Worm (Caenorhabditis elegans): Measurements from ENCODE around the gene fat-4.

The fat-4 gene

DNA sequence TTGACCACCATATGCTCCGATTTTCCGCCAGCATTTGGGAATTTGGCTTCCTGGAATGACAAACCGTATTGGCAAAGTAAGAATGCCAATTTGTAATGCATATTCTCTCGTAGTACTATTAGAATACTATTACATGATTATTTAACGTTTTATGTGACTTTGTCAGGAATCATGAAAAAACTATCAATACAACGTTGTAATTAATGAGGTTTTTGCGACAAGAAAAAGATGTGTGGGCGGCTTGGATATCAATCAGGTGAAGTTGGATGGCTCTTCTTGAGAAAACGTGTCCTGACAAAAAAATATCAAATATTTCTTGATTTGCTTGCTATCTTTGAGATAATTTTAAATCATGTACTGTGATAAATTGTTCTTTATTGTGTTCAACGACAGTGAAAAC, 48.8 kb downstream of the fat-4 start, which contains the start of gene K07F5.7:
Gene K07F5.7, minus strand, starts transcription at position 101 of the 400 bp plus-strand sequence.
- no peak for TF ChIP-seq swsn-7 (tag; optimal IDR thresholded peaks at IDR 0.05)
- TF ChIP-seq zag-1 (tag; optimal IDR thresholded peaks at IDR 0.05) = no peak
- TF ChIP-seq unc-130 (tag; optimal IDR thresholded peaks at IDR 0.05) = no peak
- no peak for TF ChIP-seq xbp-1 (tag; optimal IDR thresholded peaks at IDR 0.05)
- TF ChIP-seq grh-1 (GFP tag; IDR thresholded peaks at IDR 0.05) = no peak
- TF ChIP-seq efl-1 (optimal IDR thresholded peaks at IDR 0.05) = no peak
- no peak for TF ChIP-seq efl-1 (GFP tag; optimal IDR thresholded peaks at IDR 0.05 in 1 of 2)
- no peak for TF ChIP-seq mab-9 (GFP tag; IDR thresholded peaks at IDR 0.05)
- TF ChIP-seq elt-2 (tag; optimal IDR thresholded peaks at IDR 0.05) = no peak
- TF ChIP-seq skn-1 (tag; optimal IDR thresholded peaks at IDR 0.05) = no peak
- no peak for TF ChIP-seq lir-3 (tag; optimal IDR thresholded peaks at IDR 0.05; ENCODE audit: poor library complexity)
- no peak for TF ChIP-seq fkh-4 (tag; optimal IDR thresholded peaks at IDR 0.05; ENCODE audit: borderline replicate concordance)
- TF ChIP-seq mep-1 (tag; optimal IDR thresholded peaks at IDR 0.05) = no peak
- TF ChIP-seq jun-1 (tag; optimal IDR thresholded peaks at IDR 0.05) = no peak

DNA sequence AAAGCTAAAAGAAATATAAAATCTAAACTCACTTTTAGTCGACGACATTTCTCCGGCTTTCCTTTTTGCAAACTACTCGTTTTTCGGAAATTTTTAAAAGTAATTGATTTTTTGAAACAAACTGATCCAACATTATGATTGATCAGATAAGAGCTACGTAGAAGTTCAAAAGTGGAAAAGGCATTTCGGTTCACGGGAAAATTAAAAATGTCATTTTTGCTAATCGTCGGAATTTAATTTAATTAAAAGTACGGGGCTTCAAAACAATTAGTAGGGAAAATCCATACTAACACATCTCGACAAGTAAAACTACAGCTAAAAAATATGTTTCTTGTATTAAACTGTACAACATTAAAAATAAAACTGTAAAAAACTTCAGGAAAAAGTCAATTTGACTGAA, 50.4 kb downstream of the fat-4 start, which contains the start of gene K07F5.8:
Gene K07F5.8, minus strand, starts transcription at position 101 of the 400 bp plus-strand sequence.
- TF ChIP-seq F16B12.6 (tag; optimal IDR thresholded peaks at IDR 0.05) (no peak), rnt-1 (tag; optimal IDR thresholded peaks at IDR 0.05) (no peak), unc-98 (GFP tag; IDR thresholded peaks at IDR 0.05) (no peak), dsc-1 (tag; optimal IDR thresholded peaks at IDR 0.05) (no peak), aha-1 (tag; optimal IDR thresholded peaks at IDR 0.05) (no peak), mep-1 (tag; optimal IDR thresholded peaks at IDR 0.05) (no peak), fkh-8 (tag; optimal IDR thresholded peaks at IDR 0.05) (no peak), nhr-90 (tag; optimal IDR thresholded peaks at IDR 0.05; ENCODE audit: poor library complexity) (no peak), nhr-20 (tag; optimal IDR thresholded peaks at IDR 0.05) (no peak), snpc-4 (tag; optimal IDR thresholded peaks at IDR 0.05) (no peak), C16A3.4 (tag; optimal IDR thresholded peaks at IDR 0.05) (no peak), tbx-2 (tag; optimal IDR thresholded peaks at IDR 0.05) (no peak), ceh-82 (tag; optimal IDR thresholded peaks at IDR 0.05) (no peak), lir-3 (tag; optimal IDR thresholded peaks at IDR 0.05; ENCODE audit: poor library complexity) (no peak), lin-39 (tag; optimal IDR thresholded peaks at IDR 0.05) (no peak), nhr-76 (tag; optimal IDR thresholded peaks at IDR 0.05) (no peak), nhr-12 (tag; optimal IDR thresholded peaks at IDR 0.05) (no peak), pqm-1 (tag; optimal IDR thresholded peaks at IDR 0.05) (no peak)

DNA sequence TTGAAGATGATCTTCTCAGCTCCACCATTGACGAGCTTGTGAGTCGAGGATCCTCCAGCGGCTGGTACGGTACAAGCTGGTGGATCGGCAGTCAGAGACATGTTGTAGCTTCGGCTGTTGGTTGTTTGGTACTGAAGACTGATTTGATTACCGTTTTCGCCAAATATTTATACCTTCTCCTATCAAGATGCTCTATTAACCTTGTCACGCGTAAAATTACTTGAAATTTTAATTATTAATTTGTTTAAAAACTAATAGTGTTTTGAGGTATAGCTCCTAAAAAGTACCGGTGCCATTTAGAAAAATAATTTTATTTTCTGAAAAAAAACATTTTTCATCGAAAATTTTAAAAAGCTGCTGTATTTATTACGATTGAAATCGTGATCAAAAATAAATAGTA, 51.7 kb downstream of the fat-4 start, which contains the start of gene ssp-10:
Gene ssp-10, minus strand, starts transcription at position 101 of the 400 bp plus-strand sequence.
- TF ChIP-seq snpc-4 (tag; optimal IDR thresholded peaks at IDR 0.05) (no peak), aly-2 (tag; optimal IDR thresholded peaks at IDR 0.05) (no peak), fos-1 (tag; optimal IDR thresholded peaks at IDR 0.05) (no peak), ceh-90 (tag; optimal IDR thresholded peaks at IDR 0.05) (no peak), Y116A8C.19 (tag; optimal IDR thresholded peaks at IDR 0.05; ENCODE audit: borderline replicate concordance) (no peak), sup-37 (GFP tag; optimal IDR thresholded peaks at IDR 0.05) (no peak), nhr-47 (tag; optimal IDR thresholded peaks at IDR 0.05) (no peak), vab-15 (tag; optimal IDR thresholded peaks at IDR 0.05) (no peak), lin-39 (tag; optimal IDR thresholded peaks at IDR 0.05) (no peak), ceh-63 (GFP tag; optimal IDR thresholded peaks at IDR 0.05) (no peak), aha-1 (tag; optimal IDR thresholded peaks at IDR 0.05) (no peak), pqm-1 (tag; optimal IDR thresholded peaks at IDR 0.05) (no peak), ceh-8 (GFP tag; optimal IDR thresholded peaks at IDR 0.05) (no peak), egl-27 (tag; optimal IDR thresholded peaks at IDR 0.05) (no peak), ama-1 (optimal IDR thresholded peaks at IDR 0.05) (no peak), jun-1 (tag; optimal IDR thresholded peaks at IDR 0.05) (no peak), rnt-1 (tag; optimal IDR thresholded peaks at IDR 0.05) (no peak), C16A3.4 (tag; optimal IDR thresholded peaks at IDR 0.05) (no peak)

Measured in whole organism, L1 larva.